Worm (Caenorhabditis elegans) whole organism, late embryonic: ENCODE measurements around the gene C08F8.3.

Experiments
- ama-1 ChIP-seq: fragments of 150-350 bp; optimal IDR thresholded peaks from 2 replicates; lab custom pipeline; 2014
- ceh-22 ChIP-seq: sonication (generic microtip); optimal IDR thresholded peaks from 2 replicates; lab custom pipeline; 2017; ENCODE audit warnings: missing biosample characterization, missing genetic modification characterization
- ceh-31 ChIP-seq: sonication (generic microtip); optimal IDR thresholded peaks from 2 replicates; lab custom pipeline; 2016; ENCODE audit warnings: missing genetic modification characterization, missing compliant biosample characterization
- ets-4 ChIP-seq: sonication (generic microtip); optimal IDR thresholded peaks from 2 replicates; lab custom pipeline; 2016; ENCODE audit warnings: missing genetic modification characterization, missing compliant biosample characterization
- fkh-10 ChIP-seq: fragments of 150-350 bp; optimal IDR thresholded peaks from 2 replicates; lab custom pipeline; 2014; ENCODE audit warnings: missing biosample characterization, missing genetic modification reagents, missing genetic modification characterization
- hlh-30 ChIP-seq: sonication (generic microtip); optimal IDR thresholded peaks from 2 replicates; lab custom pipeline; 2017; ENCODE audit warnings: antibody characterized with exemption, missing genetic modification characterization, missing compliant biosample characterization; ENCODE audit not compliant: insufficient read depth
- nfya-1 ChIP-seq: sonication (generic microtip); optimal IDR thresholded peaks from 2 replicates; lab custom pipeline; 2017; ENCODE audit warnings: missing genetic modification characterization, mild to moderate bottlenecking, missing compliant biosample characterization, antibody characterized with exemption, moderate library complexity
- pqm-1 ChIP-seq: sonication (generic microtip); optimal IDR thresholded peaks from 2 replicates; lab custom pipeline; 2016; ENCODE audit warnings: missing genetic modification characterization, missing compliant biosample characterization
- rnt-1 ChIP-seq: sonication (generic microtip); optimal IDR thresholded peaks from 2 replicates; lab custom pipeline; 2016; ENCODE audit warnings: missing genetic modification characterization, missing compliant biosample characterization
- unc-55 ChIP-seq: sonication (generic microtip); optimal IDR thresholded peaks from 2 replicates; lab custom pipeline; 2017; ENCODE audit warnings: missing biosample characterization, missing genetic modification reagents, missing genetic modification characterization

DNA sequence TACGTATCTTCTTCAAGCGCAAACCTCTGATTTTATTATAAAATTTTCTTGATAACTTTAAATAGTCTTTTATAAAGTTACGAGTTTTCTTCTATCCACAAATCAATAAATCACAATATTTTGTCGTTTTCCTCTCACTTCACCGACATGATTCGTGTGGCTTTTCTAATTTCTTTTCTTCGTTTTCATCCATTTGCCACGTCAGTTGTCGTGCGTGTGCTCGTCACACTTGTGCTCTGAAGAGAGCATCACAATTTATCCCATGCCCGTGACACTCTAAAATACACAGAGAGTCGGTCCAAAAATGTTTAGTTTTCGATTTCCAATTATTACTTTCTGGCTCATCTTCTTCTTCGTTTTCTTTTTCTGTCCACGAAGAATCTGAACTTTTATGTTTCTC is 42.9 kb upstream of the C08F8.3 start:
- TF ChIP-seq fkh-10 (GFP tag; lab: Kevin White, UChicago) (no peak), ama-1 (lab: Kevin White, UChicago) (no peak), rnt-1 (tag; lab: Kevin White, UChicago) (no peak), unc-55 (GFP tag; lab: Kevin White, UChicago) (no peak), ceh-31 (tag; lab: Kevin White, UChicago) (no peak), hlh-30 (no peak), pqm-1 (tag; lab: Kevin White, UChicago) (no peak), ets-4 (tag; lab: Kevin White, UChicago) (no peak), nfya-1 (tag; lab: Kevin White, UChicago) (no peak), ceh-22 (no peak)
